Fruit fly (Drosophila melanogaster) whole organism, embryonic: ENCODE measurements around the gene Cpr78E.

ENCODE experiments used
- Atf3 ChIP-seq: fragments of 200-800 bp; sonication (Bioruptor generic); optimal IDR thresholded peaks from 3 replicates; lab custom pipeline; 2016; ENCODE audit warnings: missing biosample characterization, missing genetic modification characterization
- Atf6 ChIP-seq: fragments of 200-800 bp; sonication (Bioruptor generic); IDR thresholded peaks from 2 replicates; pipeline ENCODE4 v1.3.6; 2022; ENCODE audit warnings: missing biosample characterization, missing genetic modification characterization
- C15 ChIP-seq: fragments of 200-800 bp; sonication (Bioruptor generic); IDR thresholded peaks from 3 replicates; pipeline ENCODE4 v1.3.6; 2022; ENCODE audit warnings: missing biosample characterization, missing genetic modification characterization
- CG11093 ChIP-seq: fragments of 200-800 bp; sonication (Bioruptor generic); IDR thresholded peaks from 3 replicates; pipeline ENCODE4 v1.3.6; 2022; ENCODE audit warnings: missing biosample characterization, missing genetic modification characterization
- CG12071 ChIP-seq: fragments of 200-800 bp; sonication (Bioruptor generic); optimal IDR thresholded peaks from 3 replicates; lab custom pipeline; 2018; ENCODE audit warnings: missing biosample characterization, mild to moderate bottlenecking, missing genetic modification characterization
- CG12236 ChIP-seq: fragments of 200-800 bp; sonication (Bioruptor generic); optimal IDR thresholded peaks from 2 replicates; lab custom pipeline; 2016; ENCODE audit warnings: missing biosample characterization, missing genetic modification characterization
- CG12744 ChIP-seq: fragments of 200-800 bp; sonication (Bioruptor generic); optimal IDR thresholded peaks from 2 replicates; lab custom pipeline; 2016; ENCODE audit warnings: missing biosample characterization, missing genetic modification characterization
- CG15514 ChIP-seq: fragments of 200-800 bp; sonication (Bioruptor generic); optimal IDR thresholded peaks from 3 replicates; lab custom pipeline; 2017; ENCODE audit warnings: missing biosample characterization, missing genetic modification characterization, mild to moderate bottlenecking, moderate library complexity, missing genetic modification reagents
- CG1602 ChIP-seq: fragments of 200-800 bp; sonication (Bioruptor generic); optimal IDR thresholded peaks from 3 replicates; lab custom pipeline; 2016; ENCODE audit warnings: missing biosample characterization, missing genetic modification characterization
- CG16863 ChIP-seq: fragments of 200-800 bp; sonication (Bioruptor generic); optimal IDR thresholded peaks from 3 replicates; lab custom pipeline; 2016; ENCODE audit warnings: missing biosample characterization, missing genetic modification characterization
- CG17328 ChIP-seq: fragments of 200-800 bp; sonication (Bioruptor generic); IDR thresholded peaks from 2 replicates; pipeline ENCODE4 v1.3.6; 2022; ENCODE audit warnings: missing biosample characterization, missing genetic modification characterization
- CG17912 ChIP-seq: fragments of 200-800 bp; sonication (Bioruptor generic); optimal IDR thresholded peaks from 2 replicates; lab custom pipeline; 2018; ENCODE audit warnings: missing biosample characterization, mild to moderate bottlenecking, missing genetic modification characterization
- CG18764 ChIP-seq: fragments of 200-800 bp; sonication (Bioruptor generic); optimal IDR thresholded peaks from 3 replicates; lab custom pipeline; 2016; ENCODE audit warnings: missing biosample characterization, missing genetic modification characterization
- CG2875 ChIP-seq: fragments of 200-800 bp; sonication (Bioruptor generic); optimal IDR thresholded peaks from 2 replicates; lab custom pipeline; 2017; ENCODE audit warnings: missing biosample characterization, mild to moderate bottlenecking, missing genetic modification characterization, missing genetic modification reagents
- CG31365 ChIP-seq: fragments of 200-800 bp; sonication (Bioruptor generic); optimal IDR thresholded peaks from 2 replicates; lab custom pipeline; 2018; ENCODE audit warnings: missing biosample characterization, mild to moderate bottlenecking, missing genetic modification characterization
- CG33557 ChIP-seq: fragments of 200-800 bp; sonication (Bioruptor generic); optimal IDR thresholded peaks from 2 replicates; lab custom pipeline; 2019; ENCODE audit warnings: missing biosample characterization, mild to moderate bottlenecking, missing genetic modification characterization, moderate library complexity
- CG4360 ChIP-seq: fragments of 200-800 bp; sonication (Bioruptor generic); IDR thresholded peaks from 2 replicates; pipeline ENCODE4 v1.3.6; 2022; ENCODE audit warnings: missing biosample characterization, missing genetic modification characterization
- CG6791 ChIP-seq: fragments of 200-800 bp; sonication (Bioruptor generic); IDR thresholded peaks from 3 replicates; pipeline ENCODE4 v1.3.6; 2022; ENCODE audit warnings: missing biosample characterization, missing genetic modification characterization; ENCODE audit not compliant: partially characterized antibody
- CG7372 ChIP-seq: fragments of 200-800 bp; sonication (Bioruptor generic); IDR thresholded peaks from 2 replicates; pipeline ENCODE4 v1.3.6; 2022; ENCODE audit warnings: missing biosample characterization, missing genetic modification characterization
- CG7556 ChIP-seq: fragments of 200-800 bp; sonication (Bioruptor generic); optimal IDR thresholded peaks from 2 replicates; lab custom pipeline; 2017; ENCODE audit warnings: missing biosample characterization, mild to moderate bottlenecking, missing genetic modification characterization
- CG8478 ChIP-seq: fragments of >200 bp; optimal IDR thresholded peaks from 2 replicates; lab custom pipeline; 2018
- CG9215 ChIP-seq: fragments of 200-800 bp; sonication (Bioruptor generic); IDR thresholded peaks from 2 replicates; pipeline ENCODE4 v1.3.6; 2022; ENCODE audit warnings: missing biosample characterization, missing genetic modification characterization
- E2f2 ChIP-seq: fragments of 200-800 bp; sonication (Bioruptor generic); IDR thresholded peaks from 2 replicates; pipeline ENCODE4 v1.3.6; 2022; ENCODE audit warnings: missing biosample characterization, missing genetic modification characterization
- Ets97D ChIP-seq: fragments of 200-800 bp; sonication (Bioruptor generic); optimal IDR thresholded peaks from 3 replicates; lab custom pipeline; 2016; ENCODE audit warnings: missing biosample characterization, missing genetic modification characterization
- H15 ChIP-seq: fragments of 200-800 bp; sonication (Bioruptor generic); IDR thresholded peaks from 3 replicates; pipeline ENCODE4 v1.3.6; 2022; ENCODE audit warnings: missing biosample characterization, missing genetic modification characterization
- Hmx ChIP-seq: fragments of 200-800 bp; sonication (Bioruptor generic); optimal IDR thresholded peaks from 2 replicates; lab custom pipeline; 2016; ENCODE audit warnings: missing biosample characterization, missing genetic modification characterization
- Hsf ChIP-seq: fragments of 200-800 bp; sonication (Bioruptor generic); optimal IDR thresholded peaks from 3 replicates; lab custom pipeline; 2016; ENCODE audit warnings: missing biosample characterization, missing genetic modification characterization
- Myb ChIP-seq: fragments of 200-800 bp; sonication (Bioruptor generic); optimal IDR thresholded peaks from 2 replicates; lab custom pipeline; 2016; ENCODE audit warnings: missing biosample characterization, missing genetic modification characterization
- Trl ChIP-seq, 3 experiments: fragments of >200 bp in 2 of 3; fragments of 200-800 bp in 1 of 3; sonication (Bioruptor generic) in 1 of 3; optimal IDR thresholded peaks; 2 replicates in 1 of 3; 3 replicates in 2 of 3; lab custom pipeline; 2016 to 2017; ENCODE audit warnings: missing biosample characterization in 1 of 3, missing genetic modification characterization in 1 of 3
- ac ChIP-seq: fragments of 200-800 bp; sonication (Bioruptor generic); optimal IDR thresholded peaks from 3 replicates; lab custom pipeline; 2017; ENCODE audit warnings: missing biosample characterization, mild to moderate bottlenecking, missing genetic modification characterization
- ap ChIP-seq: fragments of 200-800 bp; sonication (Bioruptor generic); IDR thresholded peaks from 2 replicates; pipeline ENCODE4 v1.3.6; 2022; ENCODE audit warnings: missing biosample characterization, missing genetic modification characterization
- ara ChIP-seq: fragments of 200-800 bp; sonication (Bioruptor generic); IDR thresholded peaks from 2 replicates; pipeline ENCODE4 v1.3.6; 2022; ENCODE audit warnings: missing biosample characterization, missing genetic modification characterization
- dimm ChIP-seq: fragments of 200-800 bp; sonication (Bioruptor generic); IDR thresholded peaks from 2 replicates; pipeline ENCODE4 v1.3.6; 2022; ENCODE audit warnings: missing biosample characterization, missing genetic modification characterization
- dmrt99B ChIP-seq: fragments of 200-800 bp; sonication (Bioruptor generic); optimal IDR thresholded peaks from 2 replicates; lab custom pipeline; 2018; ENCODE audit warnings: missing biosample characterization, mild to moderate bottlenecking, missing genetic modification characterization, moderate library complexity
- dysf ChIP-seq: fragments of 200-800 bp; sonication (Bioruptor generic); IDR thresholded peaks from 3 replicates; pipeline ENCODE4 v1.3.6; 2022; ENCODE audit warnings: missing biosample characterization, missing genetic modification characterization
- exex ChIP-seq: fragments of 200-800 bp; sonication (Bioruptor generic); optimal IDR thresholded peaks from 4 replicates; lab custom pipeline; 2018; ENCODE audit warnings: missing biosample characterization, mild to moderate bottlenecking, missing genetic modification characterization, moderate library complexity
- gce ChIP-seq: fragments of 200-800 bp; sonication (Bioruptor generic); IDR thresholded peaks from 3 replicates; pipeline ENCODE4 v1.3.6; 2022; ENCODE audit warnings: missing biosample characterization, missing genetic modification characterization
- hb ChIP-seq: fragments of 200-800 bp; sonication (Bioruptor generic); IDR thresholded peaks from 3 replicates; pipeline ENCODE4 v1.3.6; 2022; ENCODE audit warnings: missing biosample characterization, missing genetic modification characterization; ENCODE audit not compliant: partially characterized antibody
- her ChIP-seq: fragments of 200-800 bp; sonication (Bioruptor generic); optimal IDR thresholded peaks from 2 replicates; lab custom pipeline; 2016; ENCODE audit warnings: missing biosample characterization, missing genetic modification characterization
- hkb ChIP-seq, 2 experiments: fragments of 200-800 bp in 1 of 2; fragments of >200 bp in 1 of 2; sonication (Bioruptor generic) in 1 of 2; IDR thresholded peaks in 1 of 2; optimal IDR thresholded peaks in 1 of 2; 2 replicates each; pipeline versions ENCODE4 v1.3.6 to Lab custom; 2017 to 2022; ENCODE audit warnings: missing biosample characterization in 1 of 2, missing genetic modification characterization in 1 of 2
- hth ChIP-seq: fragments of >200 bp; optimal IDR thresholded peaks from 2 replicates; lab custom pipeline; 2017; ENCODE audit warnings: inconsistent platforms
- lilli ChIP-seq: fragments of 200-800 bp; sonication (Bioruptor generic); optimal IDR thresholded peaks from 3 replicates; lab custom pipeline; 2016; ENCODE audit warnings: missing biosample characterization, missing genetic modification characterization
- onecut ChIP-seq: fragments of 200-800 bp; sonication (Bioruptor generic); IDR thresholded peaks from 2 replicates; pipeline ENCODE4 v1.3.6; 2022; ENCODE audit warnings: missing biosample characterization, missing genetic modification characterization
- pzg ChIP-seq: fragments of 200-800 bp; sonication (Bioruptor generic); optimal IDR thresholded peaks from 3 replicates; lab custom pipeline; 2018; ENCODE audit warnings: missing biosample characterization, mild to moderate bottlenecking, missing genetic modification characterization, moderate library complexity
- sisA ChIP-seq: fragments of 200-800 bp; sonication (Bioruptor generic); IDR thresholded peaks from 2 replicates; pipeline ENCODE4 v1.3.6; 2022; ENCODE audit warnings: missing biosample characterization, missing genetic modification characterization
- slp2 ChIP-seq: fragments of 200-800 bp; sonication (Bioruptor generic); optimal IDR thresholded peaks from 2 replicates; lab custom pipeline; 2016; ENCODE audit warnings: missing biosample characterization, missing genetic modification characterization
- trh ChIP-seq: fragments of 200-800 bp; sonication (Bioruptor generic); optimal IDR thresholded peaks from 2 replicates; lab custom pipeline; 2016; ENCODE audit warnings: missing biosample characterization, missing genetic modification characterization
- ttk ChIP-seq: fragments of 200-800 bp; sonication (Bioruptor generic); IDR thresholded peaks from 2 replicates; pipeline ENCODE4 v2.1.2; 2022; ENCODE audit warnings: missing biosample characterization, missing genetic modification characterization
- unc-4 ChIP-seq: fragments of 200-800 bp; sonication (Bioruptor generic); IDR thresholded peaks from 2 replicates; pipeline ENCODE4 v1.3.6; 2022; ENCODE audit warnings: missing biosample characterization, missing genetic modification characterization; ENCODE audit not compliant: partially characterized antibody
- vvl ChIP-seq: fragments of 200-800 bp; sonication (Bioruptor generic); IDR thresholded peaks from 2 replicates; pipeline ENCODE4 v1.3.6; 2022; ENCODE audit warnings: missing biosample characterization, missing genetic modification characterization
- wor ChIP-seq: fragments of 200-800 bp; sonication (Bioruptor generic); IDR thresholded peaks from 2 replicates; pipeline ENCODE4 v1.3.6; 2022; ENCODE audit warnings: missing biosample characterization, missing genetic modification characterization
- zen2 ChIP-seq: fragments of 200-800 bp; sonication (Bioruptor generic); IDR thresholded peaks from 3 replicates; pipeline ENCODE4 v1.3.6; 2022; ENCODE audit warnings: missing biosample characterization, missing genetic modification characterization; ENCODE audit not compliant: partially characterized antibody

The Cpr78E gene

dm6 chr3L:21640815-21641214 is 26.0 kb downstream of the Cpr78E start, which contains the start of gene Atox1 (continued):
- TF ChIP-seq CG1602 (GFP tag; lab: Kevin White, UChicago), result no peak
- TF ChIP-seq gce (GFP tag; lab: Robert Waterston, UW), result no peak
- no peak for TF ChIP-seq CG11093
- no peak for TF ChIP-seq CG12236
- no peak for TF ChIP-seq hb
- TF ChIP-seq exex, result no peak
- no peak for TF ChIP-seq ttk (GFP tag; lab: Robert Waterston, UW)
- peak; percentile 17 for TF ChIP-seq slp2 (GFP tag; lab: Kevin White, UChicago)
- TF ChIP-seq Atf3 (GFP tag; lab: Kevin White, UChicago), result no peak
- TF ChIP-seq Hmx, result no peak
- TF ChIP-seq Myb (GFP tag; lab: Kevin White, UChicago), result peak; percentile 44
- peak; percentile 37; the same call in 1 of the 3 replicates for TF ChIP-seq dysf
- TF ChIP-seq CG8478 (lab: Kevin White, UChicago), result no peak
- TF ChIP-seq ara (GFP tag; lab: Robert Waterston, UW), result no peak
- TF ChIP-seq CG17328, result no peak
- no peak for TF ChIP-seq zen2 (GFP tag; lab: Robert Waterston, UW)
- no peak for TF ChIP-seq CG7372 (GFP tag; lab: Robert Waterston, UW)
- no peak for TF ChIP-seq sisA (GFP tag; lab: Robert Waterston, UW)
- TF ChIP-seq Hsf (GFP tag; lab: Kevin White, UChicago), result peak; percentile 16
- peak; percentile 87 for TF ChIP-seq CG15514
- TF ChIP-seq hth, result no peak
- no peak for TF ChIP-seq CG18764 (GFP tag; lab: Kevin White, UChicago)
- TF ChIP-seq C15 (GFP tag; lab: Robert Waterston, UW), result no peak
- TF ChIP-seq hkb (optimal IDR thresholded peaks at IDR 0.05; lab: Kevin White, UChicago), result peak; percentile 80
- TF ChIP-seq hkb (GFP tag; IDR thresholded peaks at IDR 0.05; lab: Robert Waterston, UW), result no peak
- TF ChIP-seq CG12071 (GFP tag; lab: Kevin White, UChicago), result no peak
- TF ChIP-seq dmrt99B (tag; lab: Kevin White, UChicago), result no peak
- no peak for TF ChIP-seq H15
- no peak for TF ChIP-seq CG2875
- no peak for TF ChIP-seq CG33557 (GFP tag; lab: Kevin White, UChicago)
- TF ChIP-seq CG6791 (GFP tag; lab: Robert Waterston, UW), result 0 out of 3 replicates have a peak, but pooled peaks have one; percentile 39
- TF ChIP-seq CG7556 (GFP tag; lab: Kevin White, UChicago), result no peak
- peak; percentile 27; the same call in 1 of the 2 replicates for TF ChIP-seq onecut
- TF ChIP-seq ac (GFP tag; lab: Kevin White, UChicago), result no peak
- TF ChIP-seq ap (GFP tag; lab: Robert Waterston, UW), result no peak
- peak; percentile 30 for TF ChIP-seq her (GFP tag; lab: Kevin White, UChicago)
- TF ChIP-seq lilli (GFP tag; lab: Kevin White, UChicago), result no peak
- TF ChIP-seq Atf6 (GFP tag; lab: Robert Waterston, UW), result no peak
- TF ChIP-seq pzg (GFP tag; lab: Kevin White, UChicago), result peak; percentile 96
- peak; percentile 96 for TF ChIP-seq Ets97D (GFP tag; lab: Kevin White, UChicago)
- TF ChIP-seq CG4360 (GFP tag; lab: Robert Waterston, UW), result no peak
- TF ChIP-seq unc-4 (GFP tag; lab: Robert Waterston, UW), result 0 out of 2 replicates have a peak, but pooled peaks have one; percentile 15
- TF ChIP-seq vvl, result 0 out of 2 replicates have a peak, but pooled peaks have one; percentile 52
- no peak for TF ChIP-seq CG16863 (GFP tag; lab: Kevin White, UChicago)
- TF ChIP-seq CG12744 (GFP tag; lab: Kevin White, UChicago), result no peak
- TF ChIP-seq CG9215 (GFP tag; lab: Robert Waterston, UW), result no peak
- peak; percentile 72 for TF ChIP-seq CG17912
- no peak for TF ChIP-seq wor
- TF ChIP-seq CG31365 (tag; lab: Kevin White, UChicago), result peak; percentile 29
- TF ChIP-seq dimm, result no peak
- no peak for TF ChIP-seq Trl (optimal IDR thresholded peaks at IDR 0.05; lab: Kevin White, UChicago)
- peak; percentile 32 for TF ChIP-seq Trl (GFP tag; optimal IDR thresholded peaks at IDR 0.05; lab: Kevin White, UChicago)
- TF ChIP-seq trh (GFP tag; lab: Kevin White, UChicago), result no peak
- peak; percentile 99 for TF ChIP-seq E2f2 (GFP tag; lab: Robert Waterston, UW)
